Worm (Caenorhabditis elegans): ENCODE results near the gene str-109.

str-109 gene

DNA sequence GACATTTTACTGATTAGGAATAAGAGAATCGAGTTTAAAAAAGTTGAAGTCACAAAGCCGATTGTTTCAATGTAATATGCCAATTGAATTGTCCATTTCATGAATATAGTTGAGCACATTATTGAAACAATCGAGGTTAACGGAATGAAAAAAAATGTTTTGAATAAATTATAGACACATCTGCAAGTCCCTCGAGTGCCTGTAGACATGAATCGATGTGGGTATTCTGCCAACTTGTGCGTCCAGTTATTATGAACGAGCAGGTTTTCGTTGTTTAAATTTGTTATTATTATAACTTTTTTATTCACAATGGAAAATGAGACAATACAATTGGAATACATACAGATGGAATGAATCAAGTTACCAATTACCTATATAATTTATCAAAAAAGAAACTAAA lies 3.6 kb downstream of the str-109 start, which contains the start of gene str-99:
Gene str-99, minus strand, starts transcription at position 101 of the 400 bp plus-strand sequence.
- TF ChIP-seq mep-1 (tag; optimal IDR thresholded peaks at IDR 0.05) (no peak), flh-1 (GFP tag; optimal IDR thresholded peaks at IDR 0.05) (no peak), ham-2 (GFP tag; optimal IDR thresholded peaks at IDR 0.05) (no peak), ces-1 (GFP tag; optimal IDR thresholded peaks at IDR 0.05) (no peak), hlh-1 (tag; optimal IDR thresholded peaks at IDR 0.05) (no peak), lsy-2 (tag; optimal IDR thresholded peaks at IDR 0.05) (no peak), cnd-1 (tag; optimal IDR thresholded peaks at IDR 0.05) (no peak), ceh-83 (GFP tag; optimal IDR thresholded peaks at IDR 0.05) (no peak)

DNA sequence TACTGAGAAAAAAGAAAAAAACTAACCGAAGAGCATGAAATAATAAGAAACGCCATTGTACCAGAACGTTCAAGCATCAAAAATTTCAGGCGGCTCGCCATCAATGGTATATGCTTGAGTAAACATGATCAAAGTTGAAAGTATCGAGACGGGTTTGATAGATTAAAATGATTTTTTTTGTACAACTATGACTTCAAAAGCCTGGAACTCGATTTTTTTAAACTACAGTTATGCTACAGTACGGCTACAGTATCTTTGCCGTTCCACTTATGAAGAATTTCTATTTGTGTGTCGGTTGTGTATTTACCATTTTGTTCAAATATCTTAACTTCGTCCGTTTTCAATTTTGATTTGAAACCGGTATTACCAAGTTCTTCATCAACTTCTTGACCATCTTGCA lies 6.9 kb downstream of the str-109 start, which contains the start of gene str-97:
Gene str-97, minus strand, starts transcription at position 101 of the 400 bp plus-strand sequence.
- TF ChIP-seq nhr-2 (tag; optimal IDR thresholded peaks at IDR 0.05) = no peak
- no peak for TF ChIP-seq lin-32 (GFP tag; optimal IDR thresholded peaks at IDR 0.05)
- TF ChIP-seq flh-1 (GFP tag; optimal IDR thresholded peaks at IDR 0.05) = no peak
- no peak for TF ChIP-seq ceh-43 (GFP tag; optimal IDR thresholded peaks at IDR 0.05)
- TF ChIP-seq nhr-76 (tag; optimal IDR thresholded peaks at IDR 0.05) = no peak
- no peak for TF ChIP-seq cnd-1 (tag; optimal IDR thresholded peaks at IDR 0.05)
- no peak for TF ChIP-seq bed-3 (GFP tag; optimal IDR thresholded peaks at IDR 0.05)
- no peak for TF ChIP-seq sem-2 (GFP tag; optimal IDR thresholded peaks at IDR 0.05)
- no peak for TF ChIP-seq ham-2 (GFP tag; optimal IDR thresholded peaks at IDR 0.05)
- TF ChIP-seq elt-3 (tag; optimal IDR thresholded peaks at IDR 0.05) = no peak
- TF ChIP-seq mep-1 (tag; optimal IDR thresholded peaks at IDR 0.05) = no peak
- no peak for TF ChIP-seq drap-1 (GFP tag; optimal IDR thresholded peaks at IDR 0.05)
- no peak for TF ChIP-seq ceh-39 (tag; optimal IDR thresholded peaks at IDR 0.05)

DNA sequence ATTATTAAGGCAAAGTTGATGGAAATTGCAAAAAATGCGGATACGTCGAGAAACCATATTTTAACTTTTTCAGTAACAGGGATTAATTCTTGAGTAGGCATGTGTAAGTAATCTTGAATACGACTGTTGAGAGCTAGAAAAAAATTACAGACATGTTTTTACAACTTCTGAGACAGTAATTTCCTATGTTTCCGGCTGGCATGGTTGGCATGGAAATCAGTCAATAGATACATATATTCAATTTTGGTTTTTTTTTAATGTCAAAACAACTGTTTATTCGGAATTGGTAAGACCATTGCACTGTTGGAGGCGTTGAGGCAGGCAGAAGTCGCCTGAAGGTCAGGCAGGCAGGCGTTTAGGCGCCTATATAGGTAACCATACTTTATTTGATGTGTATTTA lies 8.6 kb downstream of the str-109 start, which contains the start of gene str-254:
Gene str-254, minus strand, starts transcription at position 101 of the 400 bp plus-strand sequence.
- TF ChIP-seq zip-8 (tag; optimal IDR thresholded peaks at IDR 0.05) (no peak), elt-3 (tag; optimal IDR thresholded peaks at IDR 0.05) (no peak), blmp-1 (tag; optimal IDR thresholded peaks at IDR 0.05) (no peak), lin-32 (GFP tag; optimal IDR thresholded peaks at IDR 0.05) (no peak), nhr-28 (tag; optimal IDR thresholded peaks at IDR 0.05) (no peak), lin-13 (tag; optimal IDR thresholded peaks at IDR 0.05) (no peak), nhr-237 (tag; optimal IDR thresholded peaks at IDR 0.05) (no peak), cnd-1 (tag; optimal IDR thresholded peaks at IDR 0.05) (no peak), elt-1 (tag; optimal IDR thresholded peaks at IDR 0.05; ENCODE audit: borderline replicate concordance, insufficient read depth) (no peak), unc-39 (tag; optimal IDR thresholded peaks at IDR 0.05) (no peak), mls-2 (tag; optimal IDR thresholded peaks at IDR 0.05) (no peak), sem-2 (GFP tag; optimal IDR thresholded peaks at IDR 0.05) (no peak), ces-1 (GFP tag; optimal IDR thresholded peaks at IDR 0.05) (no peak), nhr-2 (tag; optimal IDR thresholded peaks at IDR 0.05) (no peak), ceh-43 (GFP tag; optimal IDR thresholded peaks at IDR 0.05) (no peak), nhr-12 (tag; optimal IDR thresholded peaks at IDR 0.05) (no peak)

DNA sequence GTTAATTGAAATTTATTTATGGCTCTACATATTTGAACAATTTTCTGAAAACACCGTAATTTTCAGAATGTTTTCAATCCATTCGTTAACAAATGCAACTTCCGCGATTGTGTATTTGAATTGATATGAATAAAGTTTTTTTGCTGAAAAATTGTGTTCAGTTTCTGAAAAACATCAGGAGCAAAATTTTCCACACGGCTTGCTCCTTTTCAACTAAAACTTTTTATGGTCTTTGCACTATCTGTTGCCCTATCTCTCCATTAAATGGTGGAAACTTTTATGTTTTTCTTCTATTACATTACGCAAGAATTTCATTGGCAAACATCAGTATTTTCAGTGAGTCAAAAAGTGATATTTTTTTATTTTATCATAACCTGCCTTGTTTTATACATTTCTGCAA lies 13.2 kb downstream of the str-109 start, which contains the start of gene F10A3.4:
Gene F10A3.4, plus strand, starts transcription at position 301 of the 400 bp plus-strand sequence.
- TF ChIP-seq nhr-2 (tag; optimal IDR thresholded peaks at IDR 0.05) (no peak), snpc-4 (tag; optimal IDR thresholded peaks at IDR 0.05) (no peak), ces-1 (GFP tag; optimal IDR thresholded peaks at IDR 0.05) (no peak), tbx-8 (GFP tag; optimal IDR thresholded peaks at IDR 0.05) (no peak)

DNA sequence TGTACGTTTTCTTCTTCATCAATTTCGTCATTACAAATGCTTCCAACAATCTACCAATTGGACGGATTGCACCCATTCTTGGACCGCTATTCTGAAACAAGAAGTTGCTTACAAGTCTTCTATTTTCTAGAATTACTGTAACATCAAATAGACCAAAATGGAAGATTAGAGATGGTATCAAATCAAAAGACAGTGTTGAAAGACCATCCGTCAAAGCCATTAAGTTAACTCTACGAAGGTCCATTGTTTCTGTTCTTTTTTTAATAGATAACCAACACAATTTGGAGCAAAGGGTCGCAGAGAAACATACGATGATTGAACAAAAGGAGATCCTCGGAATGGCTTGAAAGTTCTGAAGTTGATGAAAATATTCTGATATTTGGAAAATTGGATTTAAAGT lies 17.0 kb downstream of the str-109 start:
- TF ChIP-seq tbx-8 (GFP tag; optimal IDR thresholded peaks at IDR 0.05) = no peak
- TF ChIP-seq lsy-2 (tag; optimal IDR thresholded peaks at IDR 0.05) = no peak

DNA sequence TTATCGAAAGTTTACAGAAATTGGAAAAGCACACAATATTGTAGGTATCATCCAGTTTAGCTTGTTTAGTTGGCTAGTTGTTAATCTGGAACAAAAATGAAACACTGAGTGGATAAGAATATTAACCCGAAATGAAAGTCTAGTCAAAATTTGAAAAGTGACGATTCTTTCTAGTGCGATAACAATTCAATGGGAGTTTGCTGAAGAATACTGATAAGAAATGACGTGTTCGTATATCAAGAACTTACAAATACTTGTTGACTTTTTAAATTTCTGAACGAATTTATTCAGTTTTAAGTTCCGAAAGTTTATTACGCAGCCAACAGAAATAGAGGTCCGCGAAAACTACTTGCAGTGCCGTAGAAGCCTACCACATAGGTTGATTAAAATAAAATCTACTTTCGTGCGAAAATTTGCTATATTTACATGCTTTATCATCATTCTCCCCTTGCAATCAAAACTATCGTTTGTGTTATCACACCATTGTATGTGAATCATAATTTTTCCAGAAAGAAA lies 18.9 kb downstream of the str-109 start, which contains the start of gene fbxa-88:
Gene fbxa-88, minus strand, starts transcription at position 51 of the 516 bp plus-strand sequence.
- TF ChIP-seq nhr-12 (tag; optimal IDR thresholded peaks at IDR 0.05) (no peak), lin-13 (tag; optimal IDR thresholded peaks at IDR 0.05) (no peak), blmp-1 (tag; optimal IDR thresholded peaks at IDR 0.05) (no peak), tbx-8 (GFP tag; optimal IDR thresholded peaks at IDR 0.05) (no peak), nhr-237 (tag; optimal IDR thresholded peaks at IDR 0.05) (no peak), mls-2 (tag; optimal IDR thresholded peaks at IDR 0.05) (no peak), flh-1 (GFP tag; optimal IDR thresholded peaks at IDR 0.05) (no peak), nhr-2 (tag; optimal IDR thresholded peaks at IDR 0.05) (no peak), ces-1 (GFP tag; optimal IDR thresholded peaks at IDR 0.05) (no peak), unc-120 (tag; optimal IDR thresholded peaks at IDR 0.05; ENCODE audit: poor library complexity, severe bottlenecking) (no peak), ceh-43 (GFP tag; optimal IDR thresholded peaks at IDR 0.05) (no peak), snpc-4 (tag; optimal IDR thresholded peaks at IDR 0.05) (no peak), elt-1 (tag; optimal IDR thresholded peaks at IDR 0.05; ENCODE audit: borderline replicate concordance, insufficient read depth) (no peak), sptf-1 (tag; optimal IDR thresholded peaks at IDR 0.05) (no peak)
